Fruit fly (Drosophila melanogaster): ENCODE data around the gene CG15177.

dm6 chr3R:6668234-6668633 is 39.1 kb upstream of the CG15177 start:
- TF ChIP-seq mirr (GFP tag; optimal IDR thresholded peaks at IDR 0.05) (no peak), CG12391 (tag; optimal IDR thresholded peaks at IDR 0.05) (no peak)
